Worm (Caenorhabditis elegans) whole organism, L3 larva: Measurements from ENCODE around the gene F01G12.18.

ENCODE experiments used
- aly-2 ChIP-seq: fragments of 150-350 bp; optimal IDR thresholded peaks from 2 replicates; lab custom pipeline; 2014; ENCODE audit warnings: missing biosample characterization, missing genetic modification characterization
- egl-5 ChIP-seq: fragments of 150-350 bp; optimal IDR thresholded peaks from 2 replicates; lab custom pipeline; 2017; ENCODE audit warnings: missing biosample characterization, missing genetic modification reagents, missing genetic modification characterization, inconsistent platforms
- elt-2 ChIP-seq: sonication (generic microtip); optimal IDR thresholded peaks from 2 replicates; lab custom pipeline; 2016; ENCODE audit warnings: missing genetic modification reagents, mild to moderate bottlenecking, missing genetic modification characterization, missing compliant biosample characterization
- fkh-10 ChIP-seq: sonication (generic microtip); optimal IDR thresholded peaks from 2 replicates; lab custom pipeline; 2017; ENCODE audit warnings: missing biosample characterization, missing genetic modification reagents, missing genetic modification characterization
- fos-1 ChIP-seq: fragments of 150-350 bp; optimal IDR thresholded peaks from 2 replicates; lab custom pipeline; 2014; ENCODE audit warnings: missing biosample characterization, missing genetic modification characterization
- mdl-1 ChIP-seq: fragments of 150-350 bp; optimal IDR thresholded peaks from 2 replicates; lab custom pipeline; 2014; ENCODE audit warnings: missing biosample characterization, missing genetic modification characterization
- nhr-28 ChIP-seq: fragments of 150-350 bp; optimal IDR thresholded peaks from 2 replicates; lab custom pipeline; 2014; ENCODE audit warnings: missing biosample characterization, missing genetic modification characterization
- nhr-77 ChIP-seq: fragments of 150-350 bp; optimal IDR thresholded peaks from 2 replicates; lab custom pipeline; 2014; ENCODE audit warnings: missing biosample characterization, missing genetic modification characterization
- pqm-1 ChIP-seq: fragments of 150-350 bp; optimal IDR thresholded peaks from 2 replicates; lab custom pipeline; 2017; ENCODE audit warnings: missing biosample characterization, missing genetic modification characterization, inconsistent platforms
- ztf-4 ChIP-seq: fragments of 150-350 bp; optimal IDR thresholded peaks from 2 replicates; lab custom pipeline; 2014; ENCODE audit warnings: missing biosample characterization, missing genetic modification characterization

ce11 chrX:16368969-16369368, 29.3 kb downstream of the F01G12.18 start:
- TF ChIP-seq aly-2, result no peak
- no peak for TF ChIP-seq ztf-4 (tag; lab: Kevin White, UChicago)
- no peak for TF ChIP-seq fos-1 (tag; lab: Kevin White, UChicago)
- no peak for TF ChIP-seq mdl-1 (tag; lab: Kevin White, UChicago)
- no peak for TF ChIP-seq egl-5 (tag; lab: Kevin White, UChicago)
- peak; percentile 65 for TF ChIP-seq fkh-10 (GFP tag; lab: Kevin White, UChicago)
- no peak for TF ChIP-seq elt-2
- no peak for TF ChIP-seq nhr-77
- no peak for TF ChIP-seq nhr-28 (tag; lab: Kevin White, UChicago)
- no peak for TF ChIP-seq pqm-1 (tag; lab: Kevin White, UChicago)
